Worm (Caenorhabditis elegans) whole organism, midembryonic: ENCODE data around the gene rike-1.

Experiments used
- T22C8.4 ChIP-seq: fragments of 200-800 bp; sonication (Bioruptor generic); IDR thresholded peaks from 2 replicates; pipeline ENCODE4 v1.3.6; 2022; ENCODE audit warnings: missing genetic modification characterization, missing compliant biosample characterization
- cog-1 ChIP-seq: sonication (generic microtip); optimal IDR thresholded peaks from 2 replicates; lab custom pipeline; 2016; ENCODE audit warnings: missing genetic modification characterization, missing compliant biosample characterization
- flt-1 ChIP-seq: fragments of 200-800 bp; sonication (Bioruptor generic); IDR thresholded peaks from 2 replicates; pipeline ENCODE4 v1.3.6; 2022; ENCODE audit warnings: missing genetic modification characterization, missing compliant biosample characterization
- klf-2 ChIP-seq: fragments of 200-800 bp; sonication (Bioruptor generic); conservative IDR thresholded peaks from 2 replicates; pipeline ENCODE4 v1.3.6; 2022; ENCODE audit warnings: missing genetic modification reagents, missing genetic modification characterization, missing compliant biosample characterization
- med-1 ChIP-seq: sonication (generic microtip); optimal IDR thresholded peaks from 2 replicates; lab custom pipeline; 2017; ENCODE audit warnings: missing genetic modification characterization, mild to moderate bottlenecking, missing compliant biosample characterization, antibody characterized with exemption, missing genetic modification reagents; ENCODE audit not compliant: insufficient read depth
- ref-1 ChIP-seq: fragments of 200-800 bp; sonication (Bioruptor generic); conservative IDR thresholded peaks from 2 replicates; pipeline ENCODE4 v1.3.6; 2022; ENCODE audit warnings: missing genetic modification reagents, missing genetic modification characterization, missing compliant biosample characterization
- tab-1 ChIP-seq: fragments of 200-800 bp; sonication (Bioruptor generic); IDR thresholded peaks from 2 replicates; pipeline ENCODE4 v1.3.6; 2022; ENCODE audit warnings: missing genetic modification characterization, missing compliant biosample characterization
- ztf-23 ChIP-seq: fragments of 200-800 bp; sonication (Bioruptor generic); IDR thresholded peaks from 2 replicates; pipeline ENCODE4 v1.3.6; 2022; ENCODE audit warnings: missing genetic modification reagents, missing genetic modification characterization, missing compliant biosample characterization
- ztf-29 ChIP-seq: fragments of 200-800 bp; sonication (Bioruptor generic); IDR thresholded peaks from 2 replicates; pipeline ENCODE4 v1.3.6; 2022; ENCODE audit warnings: missing genetic modification reagents, missing genetic modification characterization, missing compliant biosample characterization

rike-1 gene

DNA sequence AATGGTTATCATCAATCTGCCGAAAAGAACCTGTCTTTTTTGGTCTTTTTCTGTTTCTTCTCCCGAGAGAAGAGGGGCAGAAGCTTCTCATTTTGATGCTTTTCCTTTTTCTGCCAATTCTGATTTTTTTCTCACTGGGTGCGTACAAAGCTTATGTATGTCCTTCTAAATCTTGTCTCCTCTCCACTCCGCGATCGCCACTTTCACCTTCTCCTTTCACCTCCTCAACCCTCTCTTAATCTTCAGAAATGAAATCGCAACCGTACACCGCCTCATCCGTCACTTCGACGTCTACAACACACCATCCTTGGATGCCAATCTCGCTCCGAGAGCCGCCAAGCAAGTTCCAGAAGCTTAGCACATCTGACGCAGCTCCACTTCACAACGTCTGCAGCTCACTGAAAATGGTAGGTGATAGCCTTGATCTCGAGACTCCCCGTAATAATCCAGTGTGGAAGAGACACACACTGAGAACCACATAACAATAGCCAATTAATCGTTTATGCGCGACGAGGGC lies 37.6 kb downstream of the rike-1 start, which contains the start of gene R02D5.1:
R02D5.1 (plus strand) TSS at position 245 of the 517 bp plus-strand sequence.
- TF ChIP-seq med-1 (GFP tag; lab: Kevin White, UChicago) (no peak), klf-2 (no peak), flt-1 (GFP tag; lab: Robert Waterston, UW) (0 out of 2 replicates have a peak, but pooled peaks have one; percentile 31), ref-1 (no peak), ztf-23 (GFP tag; lab: Robert Waterston, UW) (no peak), cog-1 (tag; lab: Kevin White, UChicago) (peak; percentile 9), tab-1 (no peak), ztf-29 (GFP tag; lab: Robert Waterston, UW) (no peak), T22C8.4 (GFP tag; lab: Robert Waterston, UW) (no peak)

- peak; percentile 13; the same call in 1 of the 2 replicates for TF ChIP-seq ztf-29 (GFP tag; lab: Robert Waterston, UW)
- no peak for TF ChIP-seq cog-1 (tag; lab: Kevin White, UChicago)
These were observed 38.7 kb downstream of the rike-1 start for ce11 chrV:14506713-14507675.

DNA sequence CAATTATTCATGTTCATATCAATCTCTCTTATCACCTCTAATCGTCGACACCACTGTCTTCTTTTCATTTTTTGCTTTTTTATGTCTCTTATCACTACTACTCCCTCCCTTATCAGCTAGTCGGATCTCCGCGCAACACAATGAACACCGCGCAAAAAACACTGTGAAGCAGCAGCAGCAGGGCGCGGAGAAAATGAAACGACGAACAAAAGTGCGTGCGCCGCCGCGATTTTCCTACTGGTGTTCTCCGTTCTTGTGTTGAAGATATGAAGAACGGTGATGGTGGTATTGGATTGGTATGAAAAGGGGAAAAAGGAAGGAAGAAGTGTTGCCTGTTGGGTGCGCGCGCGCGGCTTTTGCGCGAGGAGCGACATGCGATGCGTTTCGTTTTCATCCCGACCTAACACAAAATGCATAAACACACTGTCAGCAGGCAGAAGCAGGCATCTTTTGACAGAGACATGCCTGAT lies 39.9 kb downstream of the rike-1 start:
- TF ChIP-seq cog-1 (tag; lab: Kevin White, UChicago) = peak; percentile 51
- 0 out of 2 replicates have a peak, but pooled peaks have one; percentile 55 for TF ChIP-seq ztf-23 (GFP tag; lab: Robert Waterston, UW)
- TF ChIP-seq med-1 (GFP tag; lab: Kevin White, UChicago) = no peak
- TF ChIP-seq ztf-29 (GFP tag; lab: Robert Waterston, UW) = peak; percentile 60; the same call in 1 of the 2 replicates

- no peak for TF ChIP-seq ref-1
- TF ChIP-seq klf-2 = no peak
- no peak for TF ChIP-seq cog-1 (tag; lab: Kevin White, UChicago)
- TF ChIP-seq flt-1 (GFP tag; lab: Robert Waterston, UW) = no peak
- no peak for TF ChIP-seq ztf-23 (GFP tag; lab: Robert Waterston, UW)
- TF ChIP-seq tab-1 = no peak
- TF ChIP-seq T22C8.4 (GFP tag; lab: Robert Waterston, UW) = no peak
- TF ChIP-seq ztf-29 (GFP tag; lab: Robert Waterston, UW) = no peak
- TF ChIP-seq med-1 (GFP tag; lab: Kevin White, UChicago) = no peak
These were observed 40.9 kb downstream of the rike-1 start for ce11 chrV:14504774-14505173.

DNA sequence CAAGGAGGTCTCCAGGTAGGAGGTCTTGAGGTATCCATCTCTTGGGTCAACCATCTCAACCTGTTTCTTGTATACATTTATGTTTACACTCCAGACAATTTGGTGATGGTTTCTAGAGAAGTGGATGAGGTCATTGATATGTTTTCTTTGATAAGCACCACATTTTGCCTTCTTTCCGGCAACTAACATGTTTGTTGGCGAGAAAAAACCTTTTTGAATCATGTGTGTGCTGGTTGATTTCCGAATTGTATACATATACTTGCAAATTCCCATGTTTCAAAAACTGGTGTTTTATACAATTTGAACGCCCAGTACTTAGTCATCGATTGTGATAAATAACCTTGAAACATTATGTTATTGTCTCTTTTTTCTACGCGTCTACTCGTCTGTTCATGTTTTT lies 41.5 kb downstream of the rike-1 start:
- no peak for TF ChIP-seq med-1 (GFP tag; lab: Kevin White, UChicago)

- no peak for TF ChIP-seq flt-1 (GFP tag; lab: Robert Waterston, UW)
- TF ChIP-seq cog-1 (tag; lab: Kevin White, UChicago) = no peak
- no peak for TF ChIP-seq T22C8.4 (GFP tag; lab: Robert Waterston, UW)
These were observed 42.6 kb downstream of the rike-1 start for ce11 chrV:14503065-14503464.

- TF ChIP-seq ztf-23 (GFP tag; lab: Robert Waterston, UW) (no peak), T22C8.4 (GFP tag; lab: Robert Waterston, UW) (no peak), tab-1 (no peak), flt-1 (GFP tag; lab: Robert Waterston, UW) (0 out of 2 replicates have a peak, but pooled peaks have one; percentile 15)
These were observed 44.5 kb downstream of the rike-1 start, which contains the start of gene R02D5.24 for ce11 chrV:14501136-14501535. R02D5.24 (plus strand) TSS chrV:14501340.

ce11 chrV:14500554-14500953 lies 45.1 kb downstream of the rike-1 start:
- no peak for TF ChIP-seq ztf-23 (GFP tag; lab: Robert Waterston, UW)
- TF ChIP-seq tab-1 = no peak
- no peak for TF ChIP-seq flt-1 (GFP tag; lab: Robert Waterston, UW)
- no peak for TF ChIP-seq med-1 (GFP tag; lab: Kevin White, UChicago)
- TF ChIP-seq klf-2 = no peak
- TF ChIP-seq ref-1 = no peak
- TF ChIP-seq ztf-29 (GFP tag; lab: Robert Waterston, UW) = no peak
- TF ChIP-seq cog-1 (tag; lab: Kevin White, UChicago) = no peak
- TF ChIP-seq T22C8.4 (GFP tag; lab: Robert Waterston, UW) = no peak

DNA sequence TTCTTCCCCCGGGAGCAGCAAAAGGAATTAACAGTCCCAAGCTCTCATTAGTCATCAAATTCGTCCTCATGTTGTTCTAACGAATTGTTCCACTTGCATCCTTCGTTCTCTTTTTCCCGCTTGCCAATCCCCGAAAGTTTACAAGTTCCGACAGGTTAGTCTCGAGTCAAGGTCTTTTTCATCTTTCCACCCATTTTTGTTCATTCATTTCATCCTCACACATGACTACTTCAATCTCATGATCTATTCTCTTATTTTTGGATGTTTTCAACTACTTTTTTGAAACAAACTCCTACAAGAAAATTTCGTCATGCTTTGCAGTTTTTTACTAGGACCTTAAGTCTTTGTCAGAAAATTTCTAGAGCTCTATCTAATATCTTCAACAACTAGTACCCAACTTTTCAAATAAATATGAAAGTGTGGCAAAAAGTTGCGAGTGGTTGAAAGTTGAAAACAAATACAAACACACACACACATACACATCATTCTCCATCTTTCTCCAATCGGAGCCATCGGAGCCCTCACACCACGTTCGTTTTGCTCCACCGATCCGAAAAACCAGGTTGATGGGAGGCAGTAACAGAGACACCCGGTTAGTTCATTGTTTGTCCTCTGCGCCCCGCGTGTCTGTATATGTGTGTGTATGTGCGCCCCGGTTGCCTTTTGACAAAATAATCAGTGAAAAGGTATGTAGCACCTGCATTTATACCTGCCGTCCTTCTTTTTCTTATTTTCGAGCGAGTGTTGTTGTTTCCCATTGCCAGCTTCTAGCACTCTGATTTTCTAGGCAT lies 46.4 kb downstream of the rike-1 start:
- TF ChIP-seq cog-1 (tag; lab: Kevin White, UChicago) (no peak), T22C8.4 (GFP tag; lab: Robert Waterston, UW) (no peak), med-1 (GFP tag; lab: Kevin White, UChicago) (no peak), tab-1 (no peak), ztf-29 (GFP tag; lab: Robert Waterston, UW) (no peak), klf-2 (no peak), ztf-23 (GFP tag; lab: Robert Waterston, UW) (no peak), ref-1 (no peak), flt-1 (GFP tag; lab: Robert Waterston, UW) (no peak)
